Worm (Caenorhabditis elegans) whole organism, L3 larva: Measurements from ENCODE around the gene C34F11.1.

Experiments
- ZK546.5 ChIP-seq: sonication (generic microtip); optimal IDR thresholded peaks from 2 replicates; lab custom pipeline; 2017; ENCODE audit warnings: missing biosample characterization, missing genetic modification characterization
- ama-1 ChIP-seq: fragments of 150-350 bp; optimal IDR thresholded peaks from 2 replicates; lab custom pipeline; 2018
- ceh-28 ChIP-seq: fragments of 150-350 bp; optimal IDR thresholded peaks from 2 replicates; lab custom pipeline; 2014; ENCODE audit warnings: missing biosample characterization, missing genetic modification reagents, missing genetic modification characterization
- ceh-9 ChIP-seq: sonication (generic microtip); optimal IDR thresholded peaks from 2 replicates; lab custom pipeline; 2018; ENCODE audit warnings: missing biosample characterization, missing genetic modification characterization
- daf-12 ChIP-seq: fragments of 150-350 bp; optimal IDR thresholded peaks from 2 replicates; lab custom pipeline; 2014; ENCODE audit warnings: missing biosample characterization, missing genetic modification reagents, missing genetic modification characterization
- egl-5 ChIP-seq: fragments of 150-350 bp; optimal IDR thresholded peaks from 2 replicates; lab custom pipeline; 2017; ENCODE audit warnings: missing biosample characterization, missing genetic modification reagents, missing genetic modification characterization, inconsistent platforms
- elt-1 ChIP-seq: fragments of 150-350 bp; optimal IDR thresholded peaks from 2 replicates; lab custom pipeline; 2014; ENCODE audit warnings: missing biosample characterization, missing genetic modification characterization
- elt-2 ChIP-seq: sonication (generic microtip); optimal IDR thresholded peaks from 2 replicates; lab custom pipeline; 2016; ENCODE audit warnings: missing genetic modification reagents, mild to moderate bottlenecking, missing genetic modification characterization, missing compliant biosample characterization
- eor-1 ChIP-seq, 2 experiments: fragments of 150-350 bp; optimal IDR thresholded peaks; 2 replicates each; lab custom pipeline; 2014 to 2018; ENCODE audit warnings: missing biosample characterization in 2 of 2, missing genetic modification characterization in 2 of 2
- fkh-10 ChIP-seq: sonication (generic microtip); optimal IDR thresholded peaks from 2 replicates; lab custom pipeline; 2017; ENCODE audit warnings: missing biosample characterization, missing genetic modification reagents, missing genetic modification characterization
- fos-1 ChIP-seq: fragments of 150-350 bp; optimal IDR thresholded peaks from 2 replicates; lab custom pipeline; 2014; ENCODE audit warnings: missing biosample characterization, missing genetic modification characterization
- hmg-11 ChIP-seq: sonication (generic microtip); optimal IDR thresholded peaks from 2 replicates; lab custom pipeline; 2016; ENCODE audit warnings: missing genetic modification characterization, missing compliant biosample characterization
- jun-1 ChIP-seq: fragments of 150-350 bp; optimal IDR thresholded peaks from 2 replicates; lab custom pipeline; 2014; ENCODE audit warnings: missing biosample characterization, missing genetic modification reagents, missing genetic modification characterization
- lin-15B ChIP-seq: fragments of 150-350 bp; optimal IDR thresholded peaks from 2 replicates; lab custom pipeline; 2014; ENCODE audit warnings: missing biosample characterization, missing genetic modification characterization
- lsy-12 ChIP-seq: sonication (generic microtip); optimal IDR thresholded peaks from 2 replicates; lab custom pipeline; 2016; ENCODE audit warnings: mild to moderate bottlenecking, missing genetic modification characterization, missing compliant biosample characterization
- mml-1 ChIP-seq: fragments of 150-350 bp; sonication (generic microtip); optimal IDR thresholded peaks from 3 replicates; lab custom pipeline; 2014; ENCODE audit warnings: missing biosample characterization, missing genetic modification characterization
- nhr-12 ChIP-seq: fragments of 150-350 bp; optimal IDR thresholded peaks from 2 replicates; lab custom pipeline; 2014; ENCODE audit warnings: missing biosample characterization, missing genetic modification characterization
- nhr-23 ChIP-seq: fragments of 150-350 bp; optimal IDR thresholded peaks from 2 replicates; lab custom pipeline; 2014; ENCODE audit warnings: missing biosample characterization, missing genetic modification reagents, missing genetic modification characterization
- nhr-28 ChIP-seq: fragments of 150-350 bp; optimal IDR thresholded peaks from 2 replicates; lab custom pipeline; 2014; ENCODE audit warnings: missing biosample characterization, missing genetic modification characterization
- nhr-43 ChIP-seq: sonication (generic microtip); optimal IDR thresholded peaks from 2 replicates; lab custom pipeline; 2016; ENCODE audit warnings: mild to moderate bottlenecking, missing genetic modification characterization, missing compliant biosample characterization; ENCODE audit not compliant: poor library complexity, severe bottlenecking
- nhr-77 ChIP-seq: fragments of 150-350 bp; optimal IDR thresholded peaks from 2 replicates; lab custom pipeline; 2014; ENCODE audit warnings: missing biosample characterization, missing genetic modification characterization
- pha-4 ChIP-seq: fragments of 150-350 bp; optimal IDR thresholded peaks from 2 replicates; lab custom pipeline; 2014; ENCODE audit warnings: missing biosample characterization, missing genetic modification reagents, missing genetic modification characterization
- pqm-1 ChIP-seq: fragments of 150-350 bp; optimal IDR thresholded peaks from 2 replicates; lab custom pipeline; 2017; ENCODE audit warnings: missing biosample characterization, missing genetic modification characterization, inconsistent platforms
- sea-2 ChIP-seq: fragments of 150-350 bp; sonication (generic microtip); optimal IDR thresholded peaks from 4 replicates; lab custom pipeline; 2014; ENCODE audit warnings: missing biosample characterization, missing genetic modification reagents, missing genetic modification characterization
- tbx-2 ChIP-seq: sonication (generic microtip); optimal IDR thresholded peaks from 2 replicates; lab custom pipeline; 2016; ENCODE audit warnings: mild to moderate bottlenecking, missing genetic modification characterization, missing compliant biosample characterization
- unc-62 ChIP-seq: fragments of 150-350 bp; sonication (generic microtip); optimal IDR thresholded peaks from 4 replicates; lab custom pipeline; 2014; ENCODE audit warnings: missing biosample characterization, missing genetic modification reagents, missing genetic modification characterization
- zag-1 ChIP-seq: fragments of 150-350 bp; optimal IDR thresholded peaks from 2 replicates; lab custom pipeline; 2014; ENCODE audit warnings: missing biosample characterization, missing genetic modification characterization
- ztf-4 ChIP-seq: fragments of 150-350 bp; optimal IDR thresholded peaks from 2 replicates; lab custom pipeline; 2014; ENCODE audit warnings: missing biosample characterization, missing genetic modification characterization

The C34F11.1 gene

ce11 chrII:5185955-5186539 is 26.7 kb upstream of the C34F11.1 start:
- TF ChIP-seq hmg-11 (tag; lab: Kevin White, UChicago), result no peak
- TF ChIP-seq lsy-12, result no peak
- peak; percentile 99 for TF ChIP-seq elt-2 (tag; lab: Kevin White, UChicago)
- peak; percentile 13 for TF ChIP-seq ceh-28 (tag; lab: Kevin White, UChicago)
- no peak for TF ChIP-seq nhr-28 (tag; lab: Kevin White, UChicago)
- TF ChIP-seq nhr-77 (tag; lab: Kevin White, UChicago), result no peak
- peak; percentile 43 for TF ChIP-seq pha-4 (tag; lab: Kevin White, UChicago)
- peak; percentile 46 for TF ChIP-seq jun-1 (tag; lab: Kevin White, UChicago)
- TF ChIP-seq tbx-2, result no peak
- no peak for TF ChIP-seq ama-1 (lab: Kevin White, UChicago)
- no peak for TF ChIP-seq nhr-12 (tag; lab: Kevin White, UChicago)
- TF ChIP-seq sea-2, result no peak
- TF ChIP-seq pqm-1 (tag; lab: Kevin White, UChicago), result peak; percentile 95
- no peak for TF ChIP-seq eor-1 (tag; optimal IDR thresholded peaks at IDR 0.05; lab: Kevin White, UChicago)
- TF ChIP-seq, all 47 proteins: peak for 5

- TF ChIP-seq ceh-9 (tag; lab: Kevin White, UChicago), result no peak
- TF ChIP-seq pqm-1 (tag; lab: Kevin White, UChicago), result peak; percentile 30
- peak; percentile 94 for TF ChIP-seq elt-2 (tag; lab: Kevin White, UChicago)
These were observed 25.9 kb upstream of the C34F11.1 start for ce11 chrII:5186870-5187269.

ce11 chrII:5187469-5187868 is 25.3 kb upstream of the C34F11.1 start, which contains the start of gene crh-2:
TSS of gene crh-2 (minus strand) at chrII:5187569.
- TF ChIP-seq pqm-1 (tag; lab: Kevin White, UChicago), result no peak

- TF ChIP-seq ztf-4, result no peak
- TF ChIP-seq ceh-9 (tag; lab: Kevin White, UChicago), result no peak
- TF ChIP-seq unc-62 (GFP tag; lab: Kevin White, UChicago), result no peak
- TF ChIP-seq lin-15B (tag; lab: Kevin White, UChicago), result no peak
- no peak for TF ChIP-seq nhr-23 (tag; lab: Kevin White, UChicago)
- TF ChIP-seq mml-1 (tag; lab: Kevin White, UChicago), result no peak
These were observed 24.8 kb upstream of the C34F11.1 start for ce11 chrII:5187934-5188333.

ce11 chrII:5191766-5192165 is 21.0 kb upstream of the C34F11.1 start:
- TF ChIP-seq elt-2 (tag; lab: Kevin White, UChicago), result peak; percentile 99
- peak; percentile 45 for TF ChIP-seq jun-1 (tag; lab: Kevin White, UChicago)
- peak; percentile 10 for TF ChIP-seq pha-4 (tag; lab: Kevin White, UChicago)
- TF ChIP-seq ZK546.5 (tag; lab: Kevin White, UChicago), result no peak
- no peak for TF ChIP-seq zag-1
- TF ChIP-seq daf-12, result no peak
- TF ChIP-seq pqm-1 (tag; lab: Kevin White, UChicago), result peak; percentile 92

- TF ChIP-seq nhr-43 (tag; lab: Kevin White, UChicago) (no peak), hmg-11 (tag; lab: Kevin White, UChicago) (no peak), fos-1 (tag; lab: Kevin White, UChicago) (no peak), egl-5 (tag; lab: Kevin White, UChicago) (no peak)
These were observed 18.7 kb upstream of the C34F11.1 start, which contains the start of gene msp-49 for ce11 chrII:5194066-5194465. TSS of gene msp-49 (plus strand) at chrII:5194366.

ce11 chrII:5195504-5195903 is 17.3 kb upstream of the C34F11.1 start, which contains the start of gene C34F11.5:
TSS of gene C34F11.5 (plus strand) at chrII:5195804.
- TF ChIP-seq fkh-10 (GFP tag; lab: Kevin White, UChicago), result no peak
- TF ChIP-seq elt-1 (tag; lab: Kevin White, UChicago), result no peak
- TF ChIP-seq nhr-23 (tag; lab: Kevin White, UChicago), result no peak
- TF ChIP-seq ceh-28 (tag; lab: Kevin White, UChicago), result no peak
- TF ChIP-seq, all 47 proteins: peak for 0
